Fruit fly (Drosophila melanogaster) whole organism, embryonic: ENCODE measurements around the gene Bet3.
A peak's percentile ranks its signal among the peaks of the same experiment; 100 is the strongest.

ENCODE experiments used
- B-H1 ChIP-seq: fragments of 200-800 bp; sonication (Bioruptor generic); IDR thresholded peaks from 3 replicates; pipeline ENCODE4 v1.3.6; 2022; ENCODE audit warnings: missing biosample characterization, missing genetic modification characterization
- CG10274 ChIP-seq: fragments of 200-800 bp; sonication (Bioruptor generic); optimal IDR thresholded peaks from 3 replicates; lab custom pipeline; 2017; ENCODE audit warnings: missing biosample characterization, mild to moderate bottlenecking, missing genetic modification characterization
- CG11696 ChIP-seq: fragments of 200-800 bp; sonication (Bioruptor generic); IDR thresholded peaks from 2 replicates; pipeline ENCODE4 v1.3.6; 2022; ENCODE audit warnings: missing biosample characterization, missing genetic modification characterization
- CG12299 ChIP-seq: fragments of 200-800 bp; sonication (Bioruptor generic); optimal IDR thresholded peaks from 2 replicates; lab custom pipeline; 2018; ENCODE audit warnings: missing biosample characterization, mild to moderate bottlenecking, missing genetic modification characterization
- CG13287 ChIP-seq: fragments of 200-800 bp; sonication (Bioruptor generic); IDR thresholded peaks from 2 replicates; pipeline ENCODE4 v1.3.6; 2022; ENCODE audit warnings: missing biosample characterization, missing genetic modification characterization; ENCODE audit not compliant: partially characterized antibody
- CG13624 ChIP-seq: fragments of 200-800 bp; sonication (Bioruptor generic); optimal IDR thresholded peaks from 2 replicates; lab custom pipeline; 2016; ENCODE audit warnings: missing biosample characterization, missing genetic modification characterization
- CG13894 ChIP-seq: fragments of 200-800 bp; sonication (Bioruptor generic); optimal IDR thresholded peaks from 3 replicates; lab custom pipeline; 2018; ENCODE audit warnings: missing biosample characterization, mild to moderate bottlenecking, missing genetic modification characterization, moderate library complexity
- CG16779 ChIP-seq: fragments of 200-800 bp; sonication (Bioruptor generic); IDR thresholded peaks from 2 replicates; pipeline ENCODE4 v1.3.6; 2022; ENCODE audit warnings: missing biosample characterization, missing genetic modification characterization
- CG16813 ChIP-seq: fragments of 200-800 bp; sonication (Bioruptor generic); IDR thresholded peaks from 3 replicates; pipeline ENCODE4 v1.3.6; 2022; ENCODE audit warnings: missing biosample characterization, missing genetic modification characterization; ENCODE audit not compliant: partially characterized antibody
- CG17385 ChIP-seq: fragments of 200-800 bp; sonication (Bioruptor generic); optimal IDR thresholded peaks from 3 replicates; lab custom pipeline; 2018; ENCODE audit warnings: missing biosample characterization, mild to moderate bottlenecking, missing genetic modification characterization
- CG1792 ChIP-seq: fragments of 200-800 bp; sonication (Bioruptor generic); optimal IDR thresholded peaks from 2 replicates; lab custom pipeline; 2016; ENCODE audit warnings: missing biosample characterization, missing genetic modification characterization
- CG3847 ChIP-seq: fragments of 200-800 bp; sonication (Bioruptor generic); IDR thresholded peaks from 2 replicates; pipeline ENCODE4 v1.3.6; 2022; ENCODE audit warnings: missing biosample characterization, missing genetic modification characterization
- CG4617 ChIP-seq: fragments of 200-800 bp; sonication (Bioruptor generic); optimal IDR thresholded peaks from 3 replicates; lab custom pipeline; 2016; ENCODE audit warnings: missing biosample characterization, missing genetic modification characterization, borderline replicate concordance
- CG6175 ChIP-seq: fragments of 200-800 bp; sonication (Bioruptor generic); IDR thresholded peaks from 3 replicates; pipeline ENCODE4 v1.3.6; 2022; ENCODE audit warnings: missing biosample characterization, missing genetic modification characterization
- CG6791 ChIP-seq: fragments of 200-800 bp; sonication (Bioruptor generic); IDR thresholded peaks from 3 replicates; pipeline ENCODE4 v1.3.6; 2022; ENCODE audit warnings: missing biosample characterization, missing genetic modification characterization; ENCODE audit not compliant: partially characterized antibody
- CG6854 ChIP-seq: fragments of 200-800 bp; sonication (Bioruptor generic); optimal IDR thresholded peaks from 3 replicates; lab custom pipeline; 2017; ENCODE audit warnings: missing biosample characterization, mild to moderate bottlenecking, missing genetic modification characterization
- CG8944 ChIP-seq: fragments of 200-800 bp; sonication (Bioruptor generic); optimal IDR thresholded peaks from 3 replicates; lab custom pipeline; 2016; ENCODE audit warnings: missing biosample characterization, missing genetic modification characterization
- CG9876 ChIP-seq: fragments of 200-800 bp; sonication (Bioruptor generic); optimal IDR thresholded peaks from 2 replicates; lab custom pipeline; 2016; ENCODE audit warnings: missing biosample characterization, missing genetic modification characterization
- Dek ChIP-seq: fragments of 200-800 bp; sonication (Bioruptor generic); optimal IDR thresholded peaks from 3 replicates; lab custom pipeline; 2019; ENCODE audit warnings: missing biosample characterization, mild to moderate bottlenecking, missing genetic modification characterization, moderate library complexity
- Dll ChIP-seq: fragments of 200-800 bp; sonication (Bioruptor generic); IDR thresholded peaks from 4 replicates; pipeline ENCODE4 v1.3.6; 2022; ENCODE audit warnings: missing biosample characterization, missing genetic modification characterization; ENCODE audit not compliant: partially characterized antibody
- Dp ChIP-seq: fragments of 200-800 bp; sonication (Bioruptor generic); optimal IDR thresholded peaks from 2 replicates; lab custom pipeline; 2018; ENCODE audit warnings: missing biosample characterization, mild to moderate bottlenecking, missing genetic modification characterization, moderate library complexity
- Elba2 ChIP-seq: fragments of 200-800 bp; sonication (Bioruptor generic); optimal IDR thresholded peaks from 3 replicates; lab custom pipeline; 2016; ENCODE audit warnings: missing biosample characterization, missing genetic modification characterization
- GATAe ChIP-seq: fragments of 200-800 bp; sonication (Bioruptor generic); conservative IDR thresholded peaks from 2 replicates; pipeline ENCODE4 v1.3.6; 2022; ENCODE audit warnings: missing biosample characterization, missing genetic modification characterization
- H15 ChIP-seq: fragments of 200-800 bp; sonication (Bioruptor generic); IDR thresholded peaks from 3 replicates; pipeline ENCODE4 v1.3.6; 2022; ENCODE audit warnings: missing biosample characterization, missing genetic modification characterization
- Hey ChIP-seq: fragments of 200-800 bp; sonication (Bioruptor generic); optimal IDR thresholded peaks from 3 replicates; lab custom pipeline; 2018; ENCODE audit warnings: missing biosample characterization, mild to moderate bottlenecking, missing genetic modification characterization
- Hmr ChIP-seq: fragments of 200-800 bp; sonication (Bioruptor generic); optimal IDR thresholded peaks from 3 replicates; lab custom pipeline; 2017; ENCODE audit warnings: mild to moderate bottlenecking, missing biosample characterization, missing genetic modification reagents, missing genetic modification characterization
- Hmx ChIP-seq: fragments of 200-800 bp; sonication (Bioruptor generic); optimal IDR thresholded peaks from 2 replicates; lab custom pipeline; 2016; ENCODE audit warnings: missing biosample characterization, missing genetic modification characterization
- MESR4 ChIP-seq: fragments of 200-800 bp; sonication (Bioruptor generic); optimal IDR thresholded peaks from 2 replicates; lab custom pipeline; 2018; ENCODE audit warnings: missing biosample characterization, mild to moderate bottlenecking, missing genetic modification characterization, moderate library complexity
- Med ChIP-seq: fragments of 200-800 bp; sonication (Bioruptor generic); peaks from one replicate; lab custom pipeline; 2016; ENCODE audit warnings: missing biosample characterization, missing genetic modification characterization, mild to moderate bottlenecking, inconsistent platforms, moderate library complexity
- Oli ChIP-seq: fragments of 200-800 bp; sonication (Bioruptor generic); optimal IDR thresholded peaks from 2 replicates; lab custom pipeline; 2018; ENCODE audit warnings: missing biosample characterization, mild to moderate bottlenecking, missing genetic modification characterization, moderate library complexity
- Rx ChIP-seq: fragments of 200-800 bp; sonication (Bioruptor generic); IDR thresholded peaks from 2 replicates; pipeline ENCODE4 v1.3.6; 2022; ENCODE audit warnings: missing biosample characterization, missing genetic modification characterization
- Vsx1 ChIP-seq: fragments of 200-800 bp; sonication (Bioruptor generic); optimal IDR thresholded peaks from 2 replicates; lab custom pipeline; 2017; ENCODE audit warnings: missing biosample characterization, mild to moderate bottlenecking, missing genetic modification characterization, missing genetic modification reagents
- al ChIP-seq: fragments of 200-800 bp; sonication (Bioruptor generic); IDR thresholded peaks from 2 replicates; pipeline ENCODE4 v1.3.6; 2022; ENCODE audit warnings: missing biosample characterization, missing genetic modification characterization
- chn ChIP-seq: fragments of 200-800 bp; sonication (Bioruptor generic); optimal IDR thresholded peaks from 2 replicates; lab custom pipeline; 2016; ENCODE audit warnings: missing biosample characterization, missing genetic modification characterization
- danr ChIP-seq: fragments of 200-800 bp; sonication (Bioruptor generic); IDR thresholded peaks from 2 replicates; pipeline ENCODE4 v1.3.6; 2022; ENCODE audit warnings: missing biosample characterization, missing genetic modification characterization
- dati ChIP-seq: fragments of 200-800 bp; sonication (Bioruptor generic); IDR thresholded peaks from 2 replicates; pipeline ENCODE4 v1.3.6; 2022; ENCODE audit warnings: missing biosample characterization, missing genetic modification characterization
- fd64A ChIP-seq: fragments of 200-800 bp; sonication (Bioruptor generic); optimal IDR thresholded peaks from 3 replicates; lab custom pipeline; 2018; ENCODE audit warnings: missing biosample characterization, mild to moderate bottlenecking, missing genetic modification characterization
- gce ChIP-seq: fragments of 200-800 bp; sonication (Bioruptor generic); IDR thresholded peaks from 3 replicates; pipeline ENCODE4 v1.3.6; 2022; ENCODE audit warnings: missing biosample characterization, missing genetic modification characterization
- h ChIP-seq: fragments of >200 bp; optimal IDR thresholded peaks from 2 replicates; lab custom pipeline; 2017
- luna ChIP-seq: fragments of 200-800 bp; sonication (Bioruptor generic); optimal IDR thresholded peaks from 2 replicates; lab custom pipeline; 2016; ENCODE audit warnings: missing biosample characterization, missing genetic modification characterization
- odd ChIP-seq: fragments of 200-800 bp; sonication (Bioruptor generic); optimal IDR thresholded peaks from 2 replicates; lab custom pipeline; 2017; ENCODE audit warnings: missing biosample characterization, mild to moderate bottlenecking, missing genetic modification characterization
- onecut ChIP-seq: fragments of 200-800 bp; sonication (Bioruptor generic); IDR thresholded peaks from 2 replicates; pipeline ENCODE4 v1.3.6; 2022; ENCODE audit warnings: missing biosample characterization, missing genetic modification characterization
- pan ChIP-seq, 4 experiments: fragments of >200 bp in 3 of 4; fragments of 200-800 bp in 1 of 4; sonication (Bioruptor generic) in 1 of 4; optimal IDR thresholded peaks in 3 of 4; IDR thresholded peaks in 1 of 4; 2 replicates each; pipeline versions ENCODE4 v1.3.6 to Lab custom; 2017 to 2022; ENCODE audit warnings: missing biosample characterization in 2 of 4, missing genetic modification characterization in 2 of 4, mixed read lengths in 1 of 4
- schlank ChIP-seq: fragments of 200-800 bp; sonication (Bioruptor generic); optimal IDR thresholded peaks from 2 replicates; lab custom pipeline; 2018; ENCODE audit warnings: missing biosample characterization, mild to moderate bottlenecking, missing genetic modification characterization
- sens ChIP-seq: fragments of 200-800 bp; sonication (Bioruptor generic); peaks from one replicate; lab custom pipeline; 2016; ENCODE audit warnings: missing biosample characterization, missing genetic modification characterization
- seq ChIP-seq: fragments of 200-800 bp; sonication (Bioruptor generic); IDR thresholded peaks from 2 replicates; pipeline ENCODE4 v1.3.6; 2022; ENCODE audit warnings: missing biosample characterization, missing genetic modification characterization
- stwl ChIP-seq: fragments of 200-800 bp; sonication (Bioruptor generic); optimal IDR thresholded peaks from 3 replicates; lab custom pipeline; 2018; ENCODE audit warnings: missing biosample characterization, mild to moderate bottlenecking, missing genetic modification characterization, moderate library complexity
- tup ChIP-seq: fragments of 200-800 bp; sonication (Bioruptor generic); optimal IDR thresholded peaks from 2 replicates; lab custom pipeline; 2016; ENCODE audit warnings: missing biosample characterization, mild to moderate bottlenecking, missing genetic modification characterization, moderate library complexity
- unpg ChIP-seq: fragments of 200-800 bp; sonication (Bioruptor generic); optimal IDR thresholded peaks from 3 replicates; lab custom pipeline; 2018; ENCODE audit warnings: missing biosample characterization, mild to moderate bottlenecking, missing genetic modification characterization, moderate library complexity
- vfl ChIP-seq: fragments of 200-800 bp; sonication (Bioruptor generic); optimal IDR thresholded peaks from 2 replicates; lab custom pipeline; 2016; ENCODE audit warnings: missing biosample characterization, missing genetic modification characterization

Gene Bet3

DNA sequence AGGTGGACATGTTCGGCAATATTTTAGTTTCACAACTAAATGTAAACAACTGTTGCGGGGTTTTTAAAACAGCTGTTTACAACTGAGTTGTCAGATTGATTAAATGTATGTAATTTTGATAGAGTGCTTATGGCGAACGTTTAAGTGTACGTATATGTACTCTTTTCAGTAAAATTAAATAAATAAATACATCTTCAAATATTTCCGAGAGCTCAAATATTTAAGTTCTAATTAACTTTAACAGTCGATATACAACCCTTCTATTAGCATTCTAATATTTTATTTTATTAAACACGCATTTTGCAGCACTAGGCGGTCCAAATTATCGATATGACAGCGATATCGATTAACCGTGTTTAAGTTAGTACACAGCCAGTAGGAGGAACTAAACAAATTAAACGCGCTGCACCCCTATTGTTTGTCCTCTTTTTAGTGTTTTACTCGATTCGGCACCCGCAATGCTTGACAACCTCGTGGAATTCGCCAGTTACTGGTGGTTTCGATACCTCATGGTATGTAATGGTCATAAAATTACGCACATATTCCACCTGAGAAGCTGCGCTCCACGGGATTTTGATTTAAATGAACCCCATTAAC, 9.6 kb upstream of the Bet3 start, which contains the start of the genes CG3448 and ghi (continued):
- TF ChIP-seq Oli (tag; lab: Kevin White, UChicago) (no peak), al (GFP tag; lab: Robert Waterston, UW) (peak; percentile 59; the same call in 1 of the 2 replicates), Hmr (GFP tag; lab: Kevin White, UChicago) (peak; percentile 70), Rx (GFP tag; lab: Robert Waterston, UW) (peak; percentile 22; the same call in 1 of the 2 replicates), MESR4 (peak; percentile 75), CG6854 (GFP tag; lab: Kevin White, UChicago) (no peak), dati (GFP tag; lab: Robert Waterston, UW) (no peak), h (lab: Kevin White, UChicago) (no peak), schlank (no peak), onecut (GFP tag; lab: Robert Waterston, UW) (peak; percentile 54), CG17385 (GFP tag; lab: Kevin White, UChicago) (no peak), CG4617 (GFP tag; lab: Kevin White, UChicago) (peak; percentile 50), luna (GFP tag; lab: Kevin White, UChicago) (no peak), chn (peak; percentile 24), CG16813 (GFP tag; lab: Robert Waterston, UW) (peak; percentile 72), CG16779 (GFP tag; lab: Robert Waterston, UW) (no peak), tup (GFP tag; lab: Kevin White, UChicago) (no peak), CG13287 (GFP tag; lab: Robert Waterston, UW) (peak; percentile 83), CG8944 (GFP tag; lab: Kevin White, UChicago) (no peak), unpg (GFP tag; lab: Kevin White, UChicago) (peak; percentile 62), CG1792 (GFP tag; lab: Kevin White, UChicago) (no peak), CG6175 (GFP tag; lab: Robert Waterston, UW) (no peak), Med (peak; percentile 82), sens (GFP tag; lab: Kevin White, UChicago) (peak; percentile 93), stwl (tag; lab: Kevin White, UChicago) (peak; percentile 93), fd64A (GFP tag; lab: Kevin White, UChicago) (no peak), CG11696 (GFP tag; lab: Robert Waterston, UW) (no peak), CG10274 (GFP tag; lab: Kevin White, UChicago) (no peak), CG6791 (peak; percentile 75; the same call in 2 of the 3 replicates), vfl (GFP tag; lab: Kevin White, UChicago) (peak; percentile 14), H15 (peak; percentile 55; the same call in 1 of the 3 replicates), CG13624 (GFP tag; lab: Kevin White, UChicago) (peak; percentile 37), danr (GFP tag; lab: Robert Waterston, UW) (0 out of 2 replicates have a peak, but pooled peaks have one; percentile 6), odd (GFP tag; lab: Kevin White, UChicago) (no peak), seq (GFP tag; lab: Robert Waterston, UW) (no peak), Vsx1 (GFP tag; lab: Kevin White, UChicago) (peak; percentile 87), CG9876 (GFP tag; lab: Kevin White, UChicago) (no peak), B-H1 (GFP tag; lab: Robert Waterston, UW) (peak; percentile 13; the same call in 1 of the 3 replicates), CG13894 (tag; lab: Kevin White, UChicago) (peak; percentile 78), Dek (peak; percentile 18), Dll (GFP tag; lab: Robert Waterston, UW) (peak; percentile 77), gce (no peak), GATAe (no peak), CG12299 (tag; lab: Kevin White, UChicago) (peak; percentile 8), Elba2 (GFP tag; lab: Kevin White, UChicago) (peak; percentile 17), Hmx (GFP tag; lab: Kevin White, UChicago) (no peak), pan (optimal IDR thresholded peaks at IDR 0.05; lab: Kevin White, UChicago) (no peak), pan (GFP tag; optimal IDR thresholded peaks at IDR 0.05 in 1 of 2, IDR thresholded peaks at IDR 0.05 in 1 of 2) (peak in 1 of 2 experiments; percentile 55), CG3847 (GFP tag; lab: Robert Waterston, UW) (peak; percentile 49; the same call in 1 of the 2 replicates), Hey (tag; lab: Kevin White, UChicago) (no peak), Dp (peak; percentile 61)
